Fruit fly (Drosophila melanogaster) whole organism, embryonic: Measurements from ENCODE around the gene MCTS1.
A peak's percentile ranks its signal among the peaks of the same experiment; 100 is the strongest.

Source experiments
- Awh ChIP-seq: fragments of 200-800 bp; sonication (Bioruptor generic); IDR thresholded peaks from 2 replicates; pipeline ENCODE4, ENCODE4 v1.3.6; 2022; ENCODE audit warnings: missing biosample characterization, missing genetic modification characterization
- Bgb ChIP-seq: fragments of 200-800 bp; sonication (Bioruptor generic); IDR thresholded peaks from 2 replicates; pipeline ENCODE4 v1.3.6; 2022; ENCODE audit warnings: missing biosample characterization, missing genetic modification characterization; ENCODE audit not compliant: partially characterized antibody
- Bteb2 ChIP-seq: fragments of 200-800 bp; sonication (Bioruptor generic); optimal IDR thresholded peaks from 2 replicates; lab custom pipeline; 2016; ENCODE audit warnings: missing biosample characterization, missing genetic modification characterization
- CG10147 ChIP-seq: fragments of 200-800 bp; sonication (Bioruptor generic); optimal IDR thresholded peaks from 2 replicates; lab custom pipeline; 2019; ENCODE audit warnings: missing biosample characterization, mild to moderate bottlenecking, missing genetic modification characterization, moderate library complexity
- CG11398 ChIP-seq: fragments of 200-800 bp; sonication (Bioruptor generic); optimal IDR thresholded peaks from 2 replicates; lab custom pipeline; 2016; ENCODE audit warnings: missing biosample characterization, missing genetic modification characterization
- CG11695 ChIP-seq: fragments of 200-800 bp; sonication (Bioruptor generic); IDR thresholded peaks from 3 replicates; pipeline ENCODE4 v1.3.6; 2022; ENCODE audit warnings: missing biosample characterization, missing genetic modification characterization
- CG13424 ChIP-seq: fragments of 200-800 bp; sonication (Bioruptor generic); optimal IDR thresholded peaks from 2 replicates; lab custom pipeline; 2019; ENCODE audit warnings: missing biosample characterization, mild to moderate bottlenecking, missing genetic modification characterization, moderate library complexity
- CG16779 ChIP-seq: fragments of 200-800 bp; sonication (Bioruptor generic); IDR thresholded peaks from 2 replicates; pipeline ENCODE4 v1.3.6; 2022; ENCODE audit warnings: missing biosample characterization, missing genetic modification characterization
- CG17328 ChIP-seq: fragments of 200-800 bp; sonication (Bioruptor generic); IDR thresholded peaks from 2 replicates; pipeline ENCODE4 v1.3.6; 2022; ENCODE audit warnings: missing biosample characterization, missing genetic modification characterization
- CG17361 ChIP-seq: fragments of 200-800 bp; sonication (Bioruptor generic); IDR thresholded peaks from 3 replicates; pipeline ENCODE4 v1.3.6; 2022; ENCODE audit warnings: missing biosample characterization, missing genetic modification characterization
- CG17829 ChIP-seq: fragments of 200-800 bp; optimal IDR thresholded peaks from 2 replicates; lab custom pipeline; 2019; ENCODE audit warnings: missing biosample characterization, mild to moderate bottlenecking, missing genetic modification characterization, moderate library complexity
- CG2116 ChIP-seq: fragments of 200-800 bp; sonication (Bioruptor generic); optimal IDR thresholded peaks from 3 replicates; lab custom pipeline; 2018; ENCODE audit warnings: missing biosample characterization, mild to moderate bottlenecking, missing genetic modification characterization
- CG32772 ChIP-seq: fragments of 200-800 bp; sonication (Bioruptor generic); IDR thresholded peaks from 2 replicates; pipeline ENCODE4 v1.3.6; 2022; ENCODE audit warnings: missing biosample characterization, missing genetic modification characterization
- CG3995 ChIP-seq: fragments of 200-800 bp; sonication (Bioruptor generic); optimal IDR thresholded peaks from 3 replicates; lab custom pipeline; 2016; ENCODE audit warnings: missing biosample characterization, missing genetic modification characterization
- CG6175 ChIP-seq: fragments of 200-800 bp; sonication (Bioruptor generic); IDR thresholded peaks from 3 replicates; pipeline ENCODE4 v1.3.6; 2022; ENCODE audit warnings: missing biosample characterization, missing genetic modification characterization
- CG8290 ChIP-seq, 3 experiments: fragments of 200-800 bp; sonication (Bioruptor generic); optimal IDR thresholded peaks; 2 replicates each; lab custom pipeline; 2016 to 2019; ENCODE audit warnings: missing biosample characterization in 3 of 3, missing genetic modification characterization in 3 of 3, mild to moderate bottlenecking in 2 of 3, moderate library complexity in 1 of 3
- CG8359 ChIP-seq: fragments of 200-800 bp; sonication (Bioruptor generic); optimal IDR thresholded peaks from 2 replicates; lab custom pipeline; 2017; ENCODE audit warnings: missing biosample characterization, mild to moderate bottlenecking, missing genetic modification characterization, borderline replicate concordance
- CG8924 ChIP-seq: fragments of 200-800 bp; optimal IDR thresholded peaks from 3 replicates; lab custom pipeline; 2019; ENCODE audit warnings: missing biosample characterization, mild to moderate bottlenecking, missing genetic modification characterization, moderate library complexity
- CoRest ChIP-seq: fragments of 200-800 bp; sonication (Bioruptor generic); optimal IDR thresholded peaks from 3 replicates; lab custom pipeline; 2018; ENCODE audit warnings: missing biosample characterization, mild to moderate bottlenecking, missing genetic modification characterization, moderate library complexity
- D19A ChIP-seq: fragments of 200-800 bp; optimal IDR thresholded peaks from 3 replicates; lab custom pipeline; 2019; ENCODE audit warnings: missing biosample characterization, mild to moderate bottlenecking, missing genetic modification characterization, moderate library complexity
- Drgx ChIP-seq: fragments of 200-800 bp; sonication (Bioruptor generic); IDR thresholded peaks from 2 replicates; pipeline ENCODE4 v1.3.6; 2022; ENCODE audit warnings: missing biosample characterization, missing genetic modification characterization
- HmgD ChIP-seq: fragments of 200-800 bp; sonication (Bioruptor generic); optimal IDR thresholded peaks from 3 replicates; lab custom pipeline; 2016; ENCODE audit warnings: missing biosample characterization, missing genetic modification characterization
- Meics ChIP-seq: fragments of 200-800 bp; sonication (Bioruptor generic); optimal IDR thresholded peaks from 2 replicates; lab custom pipeline; 2017; ENCODE audit warnings: missing biosample characterization, mild to moderate bottlenecking, missing genetic modification characterization
- Opbp ChIP-seq: fragments of 200-800 bp; sonication (Bioruptor generic); IDR thresholded peaks from 3 replicates; pipeline ENCODE4 v1.3.6; 2022; ENCODE audit warnings: missing biosample characterization, missing genetic modification characterization; ENCODE audit not compliant: partially characterized antibody
- Ptx1 ChIP-seq: fragments of 200-800 bp; sonication (Bioruptor generic); IDR thresholded peaks from 2 replicates; pipeline ENCODE4 v1.3.6; 2022; ENCODE audit warnings: missing biosample characterization, missing genetic modification characterization
- Ssrp ChIP-seq: fragments of 200-800 bp; sonication (Bioruptor generic); optimal IDR thresholded peaks from 2 replicates; lab custom pipeline; 2018; ENCODE audit warnings: missing biosample characterization, mild to moderate bottlenecking, missing genetic modification characterization, moderate library complexity
- Xrp1 ChIP-seq: fragments of 200-800 bp; sonication (Bioruptor generic); IDR thresholded peaks from 2 replicates; pipeline ENCODE4 v1.3.6; 2022; ENCODE audit warnings: missing biosample characterization, missing genetic modification characterization
- az2 ChIP-seq: fragments of 200-800 bp; sonication (Bioruptor generic); optimal IDR thresholded peaks from 3 replicates; lab custom pipeline; 2016; ENCODE audit warnings: missing biosample characterization, missing genetic modification characterization
- bcd ChIP-seq: fragments of 200-800 bp; sonication (Bioruptor generic); optimal IDR thresholded peaks from 2 replicates; lab custom pipeline; 2017; ENCODE audit warnings: missing biosample characterization, mild to moderate bottlenecking, missing genetic modification characterization
- cas ChIP-seq: fragments of 200-800 bp; sonication (Bioruptor generic); IDR thresholded peaks from 2 replicates; pipeline ENCODE4 v1.3.6; 2022; ENCODE audit warnings: missing biosample characterization, missing genetic modification characterization
- chinmo ChIP-seq: fragments of 200-800 bp; sonication (Bioruptor generic); IDR thresholded peaks from 4 replicates; pipeline ENCODE4 v1.3.6; 2022; ENCODE audit warnings: missing biosample characterization, missing genetic modification characterization; ENCODE audit not compliant: partially characterized antibody
- ci ChIP-seq: fragments of 200-800 bp; sonication (Bioruptor generic); IDR thresholded peaks from 3 replicates; pipeline ENCODE4 v1.3.6; 2022; ENCODE audit warnings: missing biosample characterization, missing genetic modification characterization
- da ChIP-seq: fragments of 200-800 bp; sonication (Bioruptor generic); optimal IDR thresholded peaks from 2 replicates; lab custom pipeline; 2016; ENCODE audit warnings: missing biosample characterization, missing genetic modification characterization
- dan ChIP-seq: fragments of 200-800 bp; sonication (Bioruptor generic); IDR thresholded peaks from 2 replicates; pipeline ENCODE4 v1.3.6; 2022; ENCODE audit warnings: missing biosample characterization, missing genetic modification characterization
- ewg ChIP-seq: fragments of 200-800 bp; sonication (Bioruptor generic); optimal IDR thresholded peaks from 3 replicates; lab custom pipeline; 2017; ENCODE audit warnings: mild to moderate bottlenecking, missing biosample characterization, missing genetic modification reagents, missing genetic modification characterization
- fd102C ChIP-seq: fragments of 200-800 bp; sonication (Bioruptor generic); optimal IDR thresholded peaks from 2 replicates; lab custom pipeline; 2018; ENCODE audit warnings: missing biosample characterization, mild to moderate bottlenecking, missing genetic modification characterization, moderate library complexity
- fd96Cb ChIP-seq: fragments of 200-800 bp; sonication (Bioruptor generic); optimal IDR thresholded peaks from 2 replicates; lab custom pipeline; 2018; ENCODE audit warnings: missing biosample characterization, mild to moderate bottlenecking, missing genetic modification characterization, moderate library complexity
- ftz-f1 ChIP-seq: fragments of 200-800 bp; sonication (Bioruptor generic); optimal IDR thresholded peaks from 2 replicates; lab custom pipeline; 2016; ENCODE audit warnings: missing biosample characterization, missing genetic modification characterization
- gcm ChIP-seq: fragments of 200-800 bp; sonication (Bioruptor generic); optimal IDR thresholded peaks from 2 replicates; lab custom pipeline; 2019; ENCODE audit warnings: missing biosample characterization, mild to moderate bottlenecking, missing genetic modification characterization, moderate library complexity
- gsb-n ChIP-seq: fragments of 200-800 bp; sonication (Bioruptor generic); optimal IDR thresholded peaks from 3 replicates; lab custom pipeline; 2018; ENCODE audit warnings: missing biosample characterization, mild to moderate bottlenecking, missing genetic modification characterization
- lilli ChIP-seq: fragments of 200-800 bp; sonication (Bioruptor generic); optimal IDR thresholded peaks from 3 replicates; lab custom pipeline; 2016; ENCODE audit warnings: missing biosample characterization, missing genetic modification characterization
- lmd ChIP-seq: fragments of 200-800 bp; sonication (Bioruptor generic); IDR thresholded peaks from 2 replicates; pipeline ENCODE4 v1.3.6; 2022; ENCODE audit warnings: missing biosample characterization, missing genetic modification characterization
- lola ChIP-seq, 3 experiments: fragments of >200 bp in 2 of 3; fragments of 200-800 bp in 1 of 3; sonication (Bioruptor generic) in 1 of 3; optimal IDR thresholded peaks; 2 replicates each; lab custom pipeline; 2017 to 2019; ENCODE audit warnings: missing biosample characterization in 3 of 3, missing genetic modification characterization in 3 of 3, mild to moderate bottlenecking in 1 of 3, moderate library complexity in 1 of 3
- mam ChIP-seq: fragments of 200-800 bp; sonication (Bioruptor generic); optimal IDR thresholded peaks from 3 replicates; lab custom pipeline; 2016; ENCODE audit warnings: missing biosample characterization, missing genetic modification characterization
- pan ChIP-seq, 4 experiments: fragments of >200 bp in 3 of 4; fragments of 200-800 bp in 1 of 4; sonication (Bioruptor generic) in 1 of 4; optimal IDR thresholded peaks in 3 of 4; IDR thresholded peaks in 1 of 4; 2 replicates each; pipeline versions ENCODE4 v1.3.6 to Lab custom; 2017 to 2022; ENCODE audit warnings: missing biosample characterization in 2 of 4, missing genetic modification characterization in 2 of 4, mixed read lengths in 1 of 4
- sc ChIP-seq, 3 experiments: fragments of >200 bp in 2 of 3; fragments of 200-800 bp in 1 of 3; sonication (Bioruptor generic) in 1 of 3; optimal IDR thresholded peaks; 2 replicates in 2 of 3; 3 replicates in 1 of 3; lab custom pipeline; 2017; ENCODE audit warnings: mild to moderate bottlenecking in 1 of 3, missing biosample characterization in 1 of 3, missing genetic modification characterization in 1 of 3, missing genetic modification reagents in 1 of 3
- sens ChIP-seq: fragments of 200-800 bp; sonication (Bioruptor generic); peaks from one replicate; lab custom pipeline; 2016; ENCODE audit warnings: missing biosample characterization, missing genetic modification characterization
- sqz ChIP-seq: fragments of 200-800 bp; sonication (Bioruptor generic); optimal IDR thresholded peaks from 3 replicates; lab custom pipeline; 2018; ENCODE audit warnings: missing biosample characterization, mild to moderate bottlenecking, missing genetic modification characterization

MCTS1 gene

dm6 chrX:6077043-6077547 is 39.4 kb downstream of the MCTS1 start (continued):
- TF ChIP-seq mam (no peak), D19A (tag; lab: Kevin White, UChicago) (peak; percentile 24), ftz-f1 (peak; percentile 25), bcd (GFP tag; lab: Kevin White, UChicago) (no peak), CG8359 (GFP tag; lab: Kevin White, UChicago) (no peak), Bgb (GFP tag; lab: Robert Waterston, UW) (no peak), sc (optimal IDR thresholded peaks at IDR 0.05; lab: Kevin White, UChicago) (no peak), sc (GFP tag; optimal IDR thresholded peaks at IDR 0.05; lab: Kevin White, UChicago) (peak; percentile 19), CG32772 (GFP tag; lab: Robert Waterston, UW) (no peak), CG16779 (GFP tag; lab: Robert Waterston, UW) (no peak), CG17829 (tag; lab: Kevin White, UChicago) (peak; percentile 19), CG3995 (GFP tag; lab: Kevin White, UChicago) (no peak), lola (GFP tag; optimal IDR thresholded peaks at IDR 0.05; lab: Kevin White, UChicago) (no peak), CG2116 (GFP tag; lab: Kevin White, UChicago) (no peak), Drgx (GFP tag; lab: Robert Waterston, UW) (peak; percentile 67; the same call in 1 of the 2 replicates), chinmo (GFP tag; lab: Robert Waterston, UW) (0 out of 4 replicates have a peak, but pooled peaks have one; percentile 57), Xrp1 (GFP tag; lab: Robert Waterston, UW) (peak; percentile 29; the same call in 1 of the 2 replicates), Opbp (GFP tag; lab: Robert Waterston, UW) (0 out of 3 replicates have a peak, but pooled peaks have one; percentile 29), lmd (GFP tag; lab: Robert Waterston, UW) (no peak; the same call in 1 of the 2 replicates), sqz (peak; percentile 0), CG10147 (GFP tag; lab: Kevin White, UChicago) (no peak), CG11695 (GFP tag; lab: Robert Waterston, UW) (0 out of 3 replicates have a peak, but pooled peaks have one; percentile 25), da (GFP tag; lab: Kevin White, UChicago) (no peak), cas (GFP tag; lab: Robert Waterston, UW) (no peak), fd102C (GFP tag; lab: Kevin White, UChicago) (no peak), dan (GFP tag; lab: Robert Waterston, UW) (no peak), Meics (GFP tag; lab: Kevin White, UChicago) (no peak), CoRest (tag; lab: Kevin White, UChicago) (peak; percentile 42), Awh (GFP tag; lab: Robert Waterston, UW) (no peak), ci (GFP tag; lab: Robert Waterston, UW) (0 out of 3 replicates have a peak, but pooled peaks have one; percentile 51), gsb-n (peak; percentile 42), sens (GFP tag; lab: Kevin White, UChicago) (peak; percentile 23), gcm (GFP tag; lab: Kevin White, UChicago) (peak; percentile 12), CG17361 (GFP tag; lab: Robert Waterston, UW) (0 out of 3 replicates have a peak, but pooled peaks have one; percentile 43), Bteb2 (GFP tag; lab: Kevin White, UChicago) (no peak), HmgD (GFP tag; lab: Kevin White, UChicago) (no peak), az2 (peak; percentile 28), CG8290 (GFP tag; optimal IDR thresholded peaks at IDR 0.05; lab: Kevin White, UChicago) (no peak), CG8290 (tag; optimal IDR thresholded peaks at IDR 0.05; lab: Kevin White, UChicago) (peak in 1 of 2 experiments; percentile 54), lilli (GFP tag; lab: Kevin White, UChicago) (no peak), Ssrp (peak; percentile 39), CG13424 (peak; percentile 48), ewg (peak; percentile 14), pan (optimal IDR thresholded peaks at IDR 0.05; lab: Kevin White, UChicago) (no peak), pan (GFP tag; optimal IDR thresholded peaks at IDR 0.05 in 1 of 2, IDR thresholded peaks at IDR 0.05 in 1 of 2) (peak in 1 of 2 experiments; percentile 16), Ptx1 (GFP tag; lab: Robert Waterston, UW) (peak; percentile 52), CG6175 (GFP tag; lab: Robert Waterston, UW) (no peak), CG8924 (tag; lab: Kevin White, UChicago) (peak; percentile 36), CG17328 (0 out of 2 replicates have a peak, but pooled peaks have one; percentile 26), fd96Cb (tag; lab: Kevin White, UChicago) (peak; percentile 33), CG11398 (GFP tag; lab: Kevin White, UChicago) (no peak)
